Worm (Caenorhabditis elegans) whole organism, young adult: ENCODE measurements around the gene nhr-99.

Experiments used
- D2030.7 ChIP-seq: fragments of 200-800 bp; sonication (Bioruptor generic); IDR thresholded peaks from 2 replicates; pipeline ENCODE4 v1.3.6; 2022; ENCODE audit warnings: missing genetic modification reagents, missing genetic modification characterization, missing compliant biosample characterization
- F55B11.4 ChIP-seq: sonication (generic microtip); optimal IDR thresholded peaks from 2 replicates; lab custom pipeline; 2016; ENCODE audit warnings: missing compliant biosample characterization, missing genetic modification characterization, borderline replicate concordance; ENCODE audit not compliant: insufficient read depth
- K12H6.12 ChIP-seq: fragments of 200-800 bp; sonication (Bioruptor generic); optimal IDR thresholded peaks from 2 replicates; lab custom pipeline; 2018; ENCODE audit warnings: mild to moderate bottlenecking, missing genetic modification characterization, missing compliant biosample characterization
- Y79H2A.3 ChIP-seq: fragments of 200-800 bp; sonication (Bioruptor generic); conservative IDR thresholded peaks from 2 replicates; pipeline ENCODE4 v1.3.6; 2022; ENCODE audit warnings: missing genetic modification reagents, missing genetic modification characterization, missing compliant biosample characterization
- akir-1 ChIP-seq: fragments of 200-800 bp; sonication (Bioruptor generic); optimal IDR thresholded peaks from 2 replicates; lab custom pipeline; 2018; ENCODE audit warnings: mild to moderate bottlenecking, missing genetic modification characterization, moderate library complexity, missing compliant biosample characterization
- ama-1 ChIP-seq, 3 experiments: fragments of 150-350 bp in 1 of 3; sonication (generic microtip) in 2 of 3; optimal IDR thresholded peaks; 2 replicates each; lab custom pipeline; 2014 to 2018; ENCODE audit warnings: missing biosample characterization in 2 of 3, missing genetic modification characterization in 2 of 3, missing genetic modification reagents in 2 of 3
- bed-1 ChIP-seq: fragments of 200-800 bp; sonication (Bioruptor generic); IDR thresholded peaks from 2 replicates; pipeline ENCODE4 v1.3.6; 2022; ENCODE audit warnings: missing genetic modification reagents, missing genetic modification characterization, missing compliant biosample characterization
- bed-2 ChIP-seq: fragments of 200-800 bp; sonication (Bioruptor generic); IDR thresholded peaks from 2 replicates; pipeline ENCODE4 v1.3.6; 2022; ENCODE audit warnings: missing genetic modification reagents, missing genetic modification characterization, missing compliant biosample characterization
- ceh-100 ChIP-seq: fragments of 200-800 bp; sonication (Bioruptor generic); IDR thresholded peaks from 2 replicates; pipeline ENCODE4 v1.3.6; 2022; ENCODE audit warnings: missing genetic modification reagents, missing genetic modification characterization, missing compliant biosample characterization
- chd-7 ChIP-seq: sonication (generic microtip); optimal IDR thresholded peaks from 2 replicates; lab custom pipeline; 2016; ENCODE audit warnings: mild to moderate bottlenecking, missing genetic modification characterization, moderate library complexity, missing compliant biosample characterization
- dox-1 ChIP-seq: fragments of 200-800 bp; sonication (Bioruptor generic); IDR thresholded peaks from 2 replicates; pipeline ENCODE4 v1.3.6; 2022; ENCODE audit warnings: missing genetic modification reagents, missing genetic modification characterization, missing compliant biosample characterization
- egrh-3 ChIP-seq: fragments of 200-800 bp; sonication (Bioruptor generic); IDR thresholded peaks from 2 replicates; pipeline ENCODE4 v1.3.6; 2022; ENCODE audit warnings: missing genetic modification reagents, missing genetic modification characterization, missing compliant biosample characterization
- hmg-20 ChIP-seq: fragments of 200-800 bp; sonication (Bioruptor generic); IDR thresholded peaks from 2 replicates; pipeline ENCODE4 v1.3.6; 2022; ENCODE audit warnings: missing genetic modification reagents, missing genetic modification characterization, missing compliant biosample characterization
- madf-3 ChIP-seq: fragments of 200-800 bp; sonication (Bioruptor generic); IDR thresholded peaks from 2 replicates; pipeline ENCODE4 v1.3.6; 2022; ENCODE audit warnings: missing genetic modification reagents, missing genetic modification characterization, missing compliant biosample characterization
- nhr-179 ChIP-seq: sonication (generic microtip); optimal IDR thresholded peaks from 2 replicates; lab custom pipeline; 2016; ENCODE audit warnings: mild to moderate bottlenecking, missing genetic modification characterization, missing compliant biosample characterization
- nhr-80 ChIP-seq: sonication (generic microtip); optimal IDR thresholded peaks from 2 replicates; lab custom pipeline; 2016; ENCODE audit warnings: missing genetic modification characterization, missing compliant biosample characterization
- nhr-90 ChIP-seq: sonication (generic microtip); optimal IDR thresholded peaks from 2 replicates; lab custom pipeline; 2016; ENCODE audit warnings: missing genotype, mild to moderate bottlenecking, missing genetic modification characterization, missing compliant biosample characterization
- repo-1 ChIP-seq: sonication (generic microtip); optimal IDR thresholded peaks from 2 replicates; lab custom pipeline; 2017; ENCODE audit warnings: mild to moderate bottlenecking, missing genetic modification characterization, missing compliant biosample characterization
- zim-3 ChIP-seq: sonication (generic microtip); optimal IDR thresholded peaks from 2 replicates; lab custom pipeline; 2017; ENCODE audit warnings: mild to moderate bottlenecking, missing genetic modification characterization, moderate library complexity, missing compliant biosample characterization

The nhr-99 gene

ce11 chrV:521517-521916 lies 46.9 kb downstream of the nhr-99 start, which contains the start of gene srw-107 (continued):
- no peak for TF ChIP-seq bed-1 (GFP tag; lab: Robert Waterston, UW)

DNA sequence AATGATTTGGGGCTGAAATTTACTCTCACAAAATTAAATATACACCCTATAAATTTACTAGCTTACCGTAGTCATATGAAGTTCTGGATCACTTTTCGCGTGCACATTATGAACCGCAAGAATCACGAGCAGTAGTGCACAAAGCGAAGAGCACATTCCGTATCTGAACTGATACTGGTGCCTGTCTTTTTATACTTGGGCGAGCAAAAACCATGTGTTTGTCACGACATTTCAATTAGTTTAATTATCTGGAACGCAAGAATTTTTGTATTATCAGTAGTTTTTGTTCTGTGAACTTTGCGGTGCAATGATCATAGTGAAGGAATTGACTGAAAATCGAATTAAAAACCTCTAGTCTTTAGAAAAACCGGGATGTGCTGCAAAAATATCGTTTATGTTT lies 49.5 kb downstream of the nhr-99 start, which contains the start of gene lipl-3:
Gene lipl-3 (minus strand): TSS at position 161 of the 400 bp plus-strand sequence.
- no peak for TF ChIP-seq Y79H2A.3
- TF ChIP-seq F55B11.4 (tag; lab: Kevin White, UChicago) = no peak
- no peak for TF ChIP-seq bed-1 (GFP tag; lab: Robert Waterston, UW)
- no peak for TF ChIP-seq nhr-90 (tag; lab: Kevin White, UChicago)
- TF ChIP-seq nhr-80 (tag; lab: Kevin White, UChicago) = peak; percentile 30
- no peak for TF ChIP-seq dox-1 (GFP tag; lab: Robert Waterston, UW)
- no peak for TF ChIP-seq zim-3 (tag; lab: Kevin White, UChicago)
- no peak for TF ChIP-seq madf-3 (GFP tag; lab: Robert Waterston, UW)

- TF ChIP-seq hmg-20 (no peak), chd-7 (tag; lab: Kevin White, UChicago) (no peak), D2030.7 (GFP tag; lab: Robert Waterston, UW) (no peak), nhr-179 (tag; lab: Kevin White, UChicago) (no peak), bed-2 (no peak), egrh-3 (GFP tag; lab: Robert Waterston, UW) (no peak), ama-1 (optimal IDR thresholded peaks at IDR 0.05; lab: Kevin White, UChicago) (no peak), ama-1 (GFP tag; optimal IDR thresholded peaks at IDR 0.05; lab: Kevin White, UChicago) (no peak), nhr-90 (tag; lab: Kevin White, UChicago) (no peak), repo-1 (tag; lab: Kevin White, UChicago) (no peak), akir-1 (GFP tag; lab: Kevin White, UChicago) (no peak), ceh-100 (GFP tag; lab: Robert Waterston, UW) (no peak), K12H6.12 (no peak)
These were observed 50.5 kb downstream of the nhr-99 start, which contains the start of gene R11G11.16 for ce11 chrV:525040-525439. Gene R11G11.16 (minus strand): TSS chrV:525140.
